Worm (Caenorhabditis elegans) whole organism, L4 larva: ENCODE measurements around the gene prx-19.

ENCODE experiments used
- D1046.2 ChIP-seq: fragments of 200-800 bp; sonication (Bioruptor generic); IDR thresholded peaks from 2 replicates; pipeline ENCODE4 v1.3.6; 2022; ENCODE audit warnings: missing genetic modification characterization, missing compliant biosample characterization
- T20F7.1 ChIP-seq: fragments of 200-800 bp; sonication (Bioruptor generic); optimal IDR thresholded peaks from 2 replicates; lab custom pipeline; 2018; ENCODE audit warnings: mild to moderate bottlenecking, missing genetic modification characterization, missing compliant biosample characterization
- Y105C5A.15 ChIP-seq: fragments of 200-800 bp; sonication (Bioruptor generic); IDR thresholded peaks from 2 replicates; pipeline ENCODE4 v1.3.6; 2022; ENCODE audit warnings: missing genetic modification characterization, missing compliant biosample characterization
- Y5F2A.4 ChIP-seq: fragments of 200-800 bp; sonication (Bioruptor generic); optimal IDR thresholded peaks from 2 replicates; lab custom pipeline; 2018; ENCODE audit warnings: mild to moderate bottlenecking, missing genetic modification characterization, missing compliant biosample characterization
- Y75B8A.6 ChIP-seq: fragments of 200-800 bp; sonication (Bioruptor generic); IDR thresholded peaks from 2 replicates; pipeline ENCODE4 v1.3.6; 2022; ENCODE audit warnings: missing genetic modification reagents, missing genetic modification characterization, missing compliant biosample characterization
- ZK337.2 ChIP-seq: fragments of 200-800 bp; sonication (Bioruptor generic); IDR thresholded peaks from 2 replicates; pipeline ENCODE4 v1.3.6; 2022; ENCODE audit warnings: missing genetic modification reagents, missing genetic modification characterization, missing compliant biosample characterization
- aha-1 ChIP-seq: fragments of 150-350 bp; peaks from one replicate; lab custom pipeline; 2014; ENCODE audit warnings: missing biosample characterization, missing genetic modification characterization
- aly-2 ChIP-seq: sonication (generic microtip); optimal IDR thresholded peaks from 2 replicates; lab custom pipeline; 2018; ENCODE audit warnings: missing biosample characterization, missing genetic modification characterization
- ama-1 ChIP-seq: fragments of 150-350 bp; optimal IDR thresholded peaks from 2 replicates; lab custom pipeline; 2014; ENCODE audit warnings: inconsistent platforms, mixed read lengths
- arid-1 ChIP-seq: fragments of 200-800 bp; sonication (Bioruptor generic); conservative IDR thresholded peaks from 2 replicates; pipeline ENCODE4 v1.3.6; 2022; ENCODE audit warnings: missing genetic modification reagents, missing genetic modification characterization, missing compliant biosample characterization
- ceh-44 ChIP-seq: fragments of 200-800 bp; sonication (Bioruptor generic); IDR thresholded peaks from 2 replicates; pipeline ENCODE4 v1.3.6; 2022; ENCODE audit warnings: missing genetic modification reagents, missing genetic modification characterization, missing compliant biosample characterization
- ces-1 ChIP-seq: fragments of 150-350 bp; sonication (generic microtip); optimal IDR thresholded peaks from 4 replicates; lab custom pipeline; 2014; ENCODE audit warnings: missing biosample characterization, missing genetic modification reagents, missing genetic modification characterization
- cey-2 ChIP-seq: sonication (generic microtip); optimal IDR thresholded peaks from 3 replicates; lab custom pipeline; 2017; ENCODE audit warnings: missing genetic modification characterization, mild to moderate bottlenecking, missing compliant biosample characterization, antibody characterized with exemption, borderline replicate concordance; ENCODE audit not compliant: insufficient read depth
- ctbp-1 ChIP-seq: fragments of 200-800 bp; sonication (Bioruptor generic); IDR thresholded peaks from 2 replicates; pipeline ENCODE4 v1.3.6; 2022; ENCODE audit warnings: missing genetic modification reagents, missing genetic modification characterization, missing compliant biosample characterization
- daf-12 ChIP-seq: fragments of 150-350 bp; optimal IDR thresholded peaks from 2 replicates; lab custom pipeline; 2014; ENCODE audit warnings: missing biosample characterization, missing genetic modification reagents, missing genetic modification characterization
- dmd-8 ChIP-seq: fragments of 200-800 bp; sonication (Bioruptor generic); IDR thresholded peaks from 2 replicates; pipeline ENCODE4 v1.3.6; 2022; ENCODE audit warnings: missing genetic modification characterization, missing compliant biosample characterization
- duxl-1 ChIP-seq: sonication (generic microtip); optimal IDR thresholded peaks from 2 replicates; lab custom pipeline; 2016; ENCODE audit warnings: mild to moderate bottlenecking, missing genetic modification characterization, moderate library complexity, missing compliant biosample characterization; ENCODE audit not compliant: poor library complexity
- egl-27 ChIP-seq: sonication (generic microtip); optimal IDR thresholded peaks from 3 replicates; lab custom pipeline; 2017; ENCODE audit warnings: missing biosample characterization, missing genetic modification reagents, missing genetic modification characterization
- fkh-10 ChIP-seq: fragments of 150-350 bp; optimal IDR thresholded peaks from 2 replicates; lab custom pipeline; 2014; ENCODE audit warnings: missing biosample characterization, missing genetic modification reagents, missing genetic modification characterization
- hif-1 ChIP-seq, 2 experiments: sonication (generic microtip); optimal IDR thresholded peaks; 2 replicates each; lab custom pipeline; 2016 to 2017; ENCODE audit warnings: missing compliant biosample characterization in 2 of 2, missing genetic modification characterization in 2 of 2, missing genetic modification reagents in 2 of 2, missing genotype in 2 of 2, mild to moderate bottlenecking in 1 of 2
- hlh-11 ChIP-seq: fragments of 200-800 bp; sonication (Bioruptor generic); optimal IDR thresholded peaks from 2 replicates; lab custom pipeline; 2018; ENCODE audit warnings: mild to moderate bottlenecking, missing genetic modification characterization, missing compliant biosample characterization
- hmg-1.1 ChIP-seq: fragments of 200-800 bp; sonication (Bioruptor generic); IDR thresholded peaks from 2 replicates; pipeline ENCODE4 v1.3.6; 2022; ENCODE audit warnings: missing genetic modification reagents, missing genetic modification characterization, missing compliant biosample characterization
- jun-1 ChIP-seq: fragments of 150-350 bp; optimal IDR thresholded peaks from 2 replicates; lab custom pipeline; 2014; ENCODE audit warnings: missing biosample characterization, missing genetic modification reagents, missing genetic modification characterization
- lim-7 ChIP-seq: fragments of 200-800 bp; sonication (Bioruptor generic); IDR thresholded peaks from 2 replicates; pipeline ENCODE4 v1.3.6; 2022; ENCODE audit warnings: missing genetic modification characterization, missing compliant biosample characterization
- lin-1 ChIP-seq: fragments of 200-800 bp; sonication (Bioruptor generic); IDR thresholded peaks from 2 replicates; pipeline ENCODE4 v1.3.6; 2022; ENCODE audit warnings: missing genetic modification reagents, missing genetic modification characterization, missing compliant biosample characterization
- lin-13 ChIP-seq: fragments of 150-350 bp; optimal IDR thresholded peaks from 2 replicates; lab custom pipeline; 2014; ENCODE audit warnings: missing biosample characterization, missing genetic modification reagents, missing genetic modification characterization
- lin-15B ChIP-seq: fragments of 150-350 bp; sonication (generic microtip); optimal IDR thresholded peaks from 3 replicates; lab custom pipeline; 2014; ENCODE audit warnings: missing biosample characterization, missing genetic modification characterization
- lsy-2 ChIP-seq, 2 experiments: fragments of 150-350 bp in 1 of 2; sonication (generic microtip) in 1 of 2; optimal IDR thresholded peaks; 2 replicates each; lab custom pipeline; 2014 to 2017; ENCODE audit warnings: missing biosample characterization in 2 of 2, missing genetic modification characterization in 2 of 2
- madf-9 ChIP-seq: fragments of 200-800 bp; sonication (Bioruptor generic); conservative IDR thresholded peaks from 2 replicates; pipeline ENCODE4 v1.3.6; 2022; ENCODE audit warnings: missing genetic modification reagents, missing genetic modification characterization, missing compliant biosample characterization
- mep-1 ChIP-seq: fragments of 150-350 bp; sonication (generic microtip); optimal IDR thresholded peaks from 3 replicates; lab custom pipeline; 2014; ENCODE audit warnings: missing biosample characterization, missing genetic modification characterization
- nhr-11 ChIP-seq: fragments of 150-350 bp; optimal IDR thresholded peaks from 2 replicates; lab custom pipeline; 2014; ENCODE audit warnings: missing biosample characterization, missing genetic modification characterization
- nhr-28 ChIP-seq: fragments of 150-350 bp; optimal IDR thresholded peaks from 2 replicates; lab custom pipeline; 2014; ENCODE audit warnings: missing biosample characterization, missing genetic modification characterization
- nhr-48 ChIP-seq: sonication (generic microtip); optimal IDR thresholded peaks from 2 replicates; lab custom pipeline; 2016; ENCODE audit warnings: mild to moderate bottlenecking, missing genetic modification characterization, missing compliant biosample characterization
- nhr-6 ChIP-seq: fragments of 150-350 bp; optimal IDR thresholded peaks from 2 replicates; lab custom pipeline; 2014; ENCODE audit warnings: missing biosample characterization, missing genetic modification characterization
- pha-4 ChIP-seq, 2 experiments: fragments of 150-350 bp in 1 of 2; fragments of 200-800 bp in 1 of 2; sonication (Bioruptor generic) in 1 of 2; IDR thresholded peaks in 1 of 2; optimal IDR thresholded peaks in 1 of 2; 2 replicates each; pipeline versions ENCODE4 v1.3.6 to Lab custom; 2014 to 2022; ENCODE audit warnings: missing genetic modification characterization in 2 of 2, missing genetic modification reagents in 2 of 2, missing biosample characterization in 1 of 2, missing compliant biosample characterization in 1 of 2
- skn-1 ChIP-seq: fragments of 150-350 bp; optimal IDR thresholded peaks from 2 replicates; lab custom pipeline; 2014; ENCODE audit warnings: missing biosample characterization, missing genetic modification characterization
- unc-130 ChIP-seq: sonication (generic microtip); optimal IDR thresholded peaks from 2 replicates; lab custom pipeline; 2016; ENCODE audit warnings: missing genetic modification reagents, missing genetic modification characterization, missing compliant biosample characterization
- unc-39 ChIP-seq: sonication (generic microtip); optimal IDR thresholded peaks from 2 replicates; lab custom pipeline; 2017; ENCODE audit warnings: missing biosample characterization, missing genetic modification characterization
- unc-62 ChIP-seq, 3 experiments: fragments of 150-350 bp in 1 of 3; sonication (generic microtip); optimal IDR thresholded peaks in 2 of 3; peaks in 1 of 3; 1 replicate in 1 of 3; 2 replicates in 2 of 3; lab custom pipeline; 2014 to 2017; ENCODE audit warnings: missing biosample characterization in 3 of 3, missing genetic modification characterization in 3 of 3, missing genetic modification reagents in 3 of 3, missing genotype in 1 of 3
- zfp-3 ChIP-seq: fragments of 200-800 bp; sonication (Bioruptor generic); conservative IDR thresholded peaks from 2 replicates; pipeline ENCODE4 v1.3.6; 2022; ENCODE audit warnings: missing genetic modification reagents, missing genetic modification characterization, missing compliant biosample characterization
- ztf-7 ChIP-seq: fragments of 150-350 bp; optimal IDR thresholded peaks from 2 replicates; lab custom pipeline; 2014; ENCODE audit warnings: missing biosample characterization, missing genetic modification characterization

prx-19 gene

ce11 chrIII:8815699-8816098, 6.6 kb upstream of the prx-19 start:
- no peak for TF ChIP-seq dmd-8
- TF ChIP-seq hmg-1.1 (GFP tag; lab: Robert Waterston, UW), result 0 out of 2 replicates have a peak, but pooled peaks have one; percentile 39
- peak; percentile 67 for TF ChIP-seq aha-1
- no peak for TF ChIP-seq Y105C5A.15
- peak; percentile 39 for TF ChIP-seq hlh-11
- TF ChIP-seq zfp-3 (GFP tag; lab: Robert Waterston, UW), result no peak

ce11 chrIII:8811111-8811510, 2.0 kb upstream of the prx-19 start:
- TF ChIP-seq cey-2 (tag; lab: Kevin White, UChicago) (no peak), ctbp-1 (GFP tag; lab: Robert Waterston, UW) (0 out of 2 replicates have a peak, but pooled peaks have one; percentile 23), lin-13 (GFP tag; lab: Kevin White, UChicago) (no peak), ztf-7 (tag; lab: Kevin White, UChicago) (no peak), arid-1 (GFP tag; lab: Robert Waterston, UW) (no peak), T20F7.1 (GFP tag; lab: Kevin White, UChicago) (no peak), nhr-28 (no peak), hif-1 (tag; optimal IDR thresholded peaks at IDR 0.05; lab: Kevin White, UChicago) (no peak), nhr-48 (tag; lab: Kevin White, UChicago) (no peak), ceh-44 (no peak), nhr-6 (tag; lab: Kevin White, UChicago) (no peak), lim-7 (no peak), unc-130 (no peak), D1046.2 (GFP tag; lab: Robert Waterston, UW) (no peak), Y75B8A.6 (GFP tag; lab: Robert Waterston, UW) (no peak), unc-62 (GFP tag; optimal IDR thresholded peaks at IDR 0.05 in 1 of 2; lab: Kevin White, UChicago) (peak in 1 of 2 experiments; percentile 68), unc-62 (tag; optimal IDR thresholded peaks at IDR 0.05; lab: Kevin White, UChicago) (no peak), ama-1 (no peak), aly-2 (tag; lab: Kevin White, UChicago) (no peak), lsy-2 (tag; optimal IDR thresholded peaks at IDR 0.05; lab: Kevin White, UChicago) (peak in 1 of 2 experiments; percentile 6), madf-9 (GFP tag; lab: Robert Waterston, UW) (no peak), Y5F2A.4 (GFP tag; lab: Kevin White, UChicago) (no peak), ZK337.2 (GFP tag; lab: Robert Waterston, UW) (no peak), ces-1 (GFP tag; lab: Kevin White, UChicago) (peak; percentile 90), daf-12 (tag; lab: Kevin White, UChicago) (no peak), fkh-10 (GFP tag; lab: Kevin White, UChicago) (peak; percentile 81), pha-4 (GFP tag; IDR thresholded peaks at IDR 0.05; lab: Robert Waterston, UW) (no peak), pha-4 (tag; optimal IDR thresholded peaks at IDR 0.05; lab: Kevin White, UChicago) (no peak), jun-1 (no peak), lin-15B (tag; lab: Kevin White, UChicago) (no peak), nhr-11 (tag; lab: Kevin White, UChicago) (no peak), duxl-1 (no peak), egl-27 (tag; lab: Kevin White, UChicago) (no peak), mep-1 (tag; lab: Kevin White, UChicago) (no peak), lin-1 (GFP tag; lab: Robert Waterston, UW) (no peak), unc-39 (tag; lab: Kevin White, UChicago) (no peak), skn-1 (tag; lab: Kevin White, UChicago) (no peak), Y105C5A.15 (no peak)
